Worm (Caenorhabditis elegans) whole organism, young adult: Measurements from ENCODE around the gene T01H10.11.

Source experiments
- F22D6.2 ChIP-seq: sonication (generic microtip); optimal IDR thresholded peaks from 2 replicates; lab custom pipeline; 2016; ENCODE audit warnings: mild to moderate bottlenecking, missing genetic modification characterization, missing compliant biosample characterization
- F37B4.10 ChIP-seq: fragments of 200-800 bp; sonication (Bioruptor generic); IDR thresholded peaks from 2 replicates; pipeline ENCODE4 v1.3.6; 2022; ENCODE audit warnings: missing genetic modification characterization, missing compliant biosample characterization
- F39B2.1 ChIP-seq: fragments of 200-800 bp; sonication (Bioruptor generic); IDR thresholded peaks from 2 replicates; pipeline ENCODE4 v1.3.6; 2022; ENCODE audit warnings: missing genetic modification reagents, missing genetic modification characterization, missing compliant biosample characterization
- F57C9.4 ChIP-seq: sonication (generic microtip); optimal IDR thresholded peaks from 2 replicates; lab custom pipeline; 2017; ENCODE audit warnings: mild to moderate bottlenecking, missing genetic modification characterization, missing compliant biosample characterization
- K11D2.4 ChIP-seq: fragments of 200-800 bp; sonication (Bioruptor generic); IDR thresholded peaks from 2 replicates; pipeline ENCODE4 v1.3.6; 2022; ENCODE audit warnings: missing genetic modification reagents, missing genetic modification characterization, missing compliant biosample characterization
- akir-1 ChIP-seq: fragments of 200-800 bp; sonication (Bioruptor generic); optimal IDR thresholded peaks from 2 replicates; lab custom pipeline; 2018; ENCODE audit warnings: mild to moderate bottlenecking, missing genetic modification characterization, moderate library complexity, missing compliant biosample characterization
- ama-1 ChIP-seq, 3 experiments: fragments of 150-350 bp in 1 of 3; sonication (generic microtip) in 2 of 3; optimal IDR thresholded peaks; 2 replicates each; lab custom pipeline; 2014 to 2018; ENCODE audit warnings: missing biosample characterization in 2 of 3, missing genetic modification characterization in 2 of 3, missing genetic modification reagents in 2 of 3
- aptf-2 ChIP-seq: fragments of 200-800 bp; sonication (Bioruptor generic); conservative IDR thresholded peaks from 2 replicates; pipeline ENCODE4 v1.3.6; 2022; ENCODE audit warnings: missing genetic modification reagents, missing genetic modification characterization, missing compliant biosample characterization
- aptf-3 ChIP-seq: fragments of 200-800 bp; sonication (Bioruptor generic); IDR thresholded peaks from 2 replicates; pipeline ENCODE4 v1.3.6; 2022; ENCODE audit warnings: missing genetic modification characterization, missing compliant biosample characterization
- atf-7 ChIP-seq: sonication (generic microtip); optimal IDR thresholded peaks from 2 replicates; lab custom pipeline; 2017; ENCODE audit warnings: mild to moderate bottlenecking, missing genetic modification characterization, missing compliant biosample characterization
- attf-6 ChIP-seq: fragments of 200-800 bp; sonication (Bioruptor generic); IDR thresholded peaks from 2 replicates; pipeline ENCODE4 v1.3.6; 2022; ENCODE audit warnings: missing genetic modification reagents, missing genetic modification characterization, missing compliant biosample characterization
- bed-1 ChIP-seq: fragments of 200-800 bp; sonication (Bioruptor generic); IDR thresholded peaks from 2 replicates; pipeline ENCODE4 v1.3.6; 2022; ENCODE audit warnings: missing genetic modification reagents, missing genetic modification characterization, missing compliant biosample characterization
- ccch-3 ChIP-seq: fragments of 200-800 bp; sonication (Bioruptor generic); optimal IDR thresholded peaks from 2 replicates; lab custom pipeline; 2018; ENCODE audit warnings: mild to moderate bottlenecking, missing genetic modification characterization, missing compliant biosample characterization
- ceh-27 ChIP-seq: fragments of 200-800 bp; sonication (Bioruptor generic); optimal IDR thresholded peaks from 2 replicates; lab custom pipeline; 2018; ENCODE audit warnings: mild to moderate bottlenecking, missing genetic modification characterization, moderate library complexity, missing compliant biosample characterization
- dpff-1 ChIP-seq: sonication (generic microtip); optimal IDR thresholded peaks from 2 replicates; lab custom pipeline; 2017; ENCODE audit warnings: mild to moderate bottlenecking, missing genetic modification characterization, missing compliant biosample characterization
- gei-17 ChIP-seq: fragments of 200-800 bp; sonication (Bioruptor generic); optimal IDR thresholded peaks from 2 replicates; lab custom pipeline; 2018; ENCODE audit warnings: mild to moderate bottlenecking, missing genetic modification characterization, missing compliant biosample characterization
- him-1 ChIP-seq: sonication (generic microtip); optimal IDR thresholded peaks from 2 replicates; lab custom pipeline; 2016; ENCODE audit warnings: missing genotype, missing genetic modification reagents, missing genetic modification characterization, missing compliant biosample characterization
- hlh-12 ChIP-seq: sonication (generic microtip); optimal IDR thresholded peaks from 2 replicates; lab custom pipeline; 2016; ENCODE audit warnings: missing genetic modification characterization, missing compliant biosample characterization
- hmg-20 ChIP-seq: fragments of 200-800 bp; sonication (Bioruptor generic); IDR thresholded peaks from 2 replicates; pipeline ENCODE4 v1.3.6; 2022; ENCODE audit warnings: missing genetic modification reagents, missing genetic modification characterization, missing compliant biosample characterization
- lsl-1 ChIP-seq: fragments of 200-800 bp; sonication (Bioruptor generic); optimal IDR thresholded peaks from 2 replicates; lab custom pipeline; 2018; ENCODE audit warnings: mild to moderate bottlenecking, missing genetic modification characterization, moderate library complexity, missing compliant biosample characterization
- madf-3 ChIP-seq: fragments of 200-800 bp; sonication (Bioruptor generic); IDR thresholded peaks from 2 replicates; pipeline ENCODE4 v1.3.6; 2022; ENCODE audit warnings: missing genetic modification reagents, missing genetic modification characterization, missing compliant biosample characterization
- madf-6 ChIP-seq: fragments of 200-800 bp; sonication (Bioruptor generic); IDR thresholded peaks from 2 replicates; pipeline ENCODE4 v1.3.6; 2022; ENCODE audit warnings: missing genetic modification reagents, missing genetic modification characterization, missing compliant biosample characterization
- madf-8 ChIP-seq: fragments of 200-800 bp; sonication (Bioruptor generic); conservative IDR thresholded peaks from 2 replicates; pipeline ENCODE4 v1.3.6; 2022; ENCODE audit warnings: missing genetic modification reagents, missing genetic modification characterization, missing compliant biosample characterization
- mcd-1 ChIP-seq: fragments of 200-800 bp; sonication (Bioruptor generic); IDR thresholded peaks from 2 replicates; pipeline ENCODE4 v1.3.6; 2022; ENCODE audit warnings: missing genetic modification reagents, missing genetic modification characterization, missing compliant biosample characterization
- nfyb-1 ChIP-seq: fragments of 200-800 bp; sonication (Bioruptor generic); IDR thresholded peaks from 2 replicates; pipeline ENCODE4 v1.3.6; 2022; ENCODE audit warnings: missing genetic modification reagents, missing genetic modification characterization, missing compliant biosample characterization
- nhr-120 ChIP-seq: fragments of 200-800 bp; sonication (Bioruptor generic); IDR thresholded peaks from 2 replicates; pipeline ENCODE4 v1.3.6; 2022; ENCODE audit warnings: missing genetic modification characterization, missing compliant biosample characterization
- nhr-179 ChIP-seq: sonication (generic microtip); optimal IDR thresholded peaks from 2 replicates; lab custom pipeline; 2016; ENCODE audit warnings: mild to moderate bottlenecking, missing genetic modification characterization, missing compliant biosample characterization
- rec-8 ChIP-seq, 2 experiments: sonication (generic microtip); optimal IDR thresholded peaks; 2 replicates each; lab custom pipeline; 2016; ENCODE audit warnings: mild to moderate bottlenecking in 2 of 2, missing genetic modification characterization in 2 of 2, missing genetic modification reagents in 2 of 2, missing genotype in 2 of 2, missing biosample characterization in 1 of 2, missing compliant biosample characterization in 1 of 2, moderate library complexity in 1 of 2
- sptf-2 ChIP-seq: fragments of 200-800 bp; sonication (Bioruptor generic); optimal IDR thresholded peaks from 2 replicates; lab custom pipeline; 2018; ENCODE audit warnings: mild to moderate bottlenecking, missing genetic modification characterization, missing compliant biosample characterization
- tbx-9 ChIP-seq: sonication (generic microtip); optimal IDR thresholded peaks from 2 replicates; lab custom pipeline; 2016; ENCODE audit warnings: borderline replicate concordance, missing genetic modification characterization, inconsistent platforms, missing compliant biosample characterization
- unc-130 ChIP-seq: sonication (generic microtip); optimal IDR thresholded peaks from 2 replicates; lab custom pipeline; 2016; ENCODE audit warnings: missing genetic modification reagents, missing genetic modification characterization, missing compliant biosample characterization
- unc-62 ChIP-seq: fragments of 150-350 bp; optimal IDR thresholded peaks from 2 replicates; lab custom pipeline; 2014; ENCODE audit warnings: missing biosample characterization, missing genetic modification reagents, missing genetic modification characterization
- xnd-1 ChIP-seq: sonication (generic microtip); optimal IDR thresholded peaks from 2 replicates; lab custom pipeline; 2016; ENCODE audit warnings: missing genotype, missing genetic modification reagents, missing genetic modification characterization, missing compliant biosample characterization
- zim-3 ChIP-seq: sonication (generic microtip); optimal IDR thresholded peaks from 2 replicates; lab custom pipeline; 2017; ENCODE audit warnings: mild to moderate bottlenecking, missing genetic modification characterization, moderate library complexity, missing compliant biosample characterization
- ztf-18 ChIP-seq: sonication (generic microtip); optimal IDR thresholded peaks from 2 replicates; lab custom pipeline; 2016; ENCODE audit warnings: missing genotype, mild to moderate bottlenecking, missing genetic modification characterization, missing compliant biosample characterization
- ztf-25 ChIP-seq: fragments of 200-800 bp; sonication (Bioruptor generic); IDR thresholded peaks from 2 replicates; pipeline ENCODE4 v1.3.6; 2022; ENCODE audit warnings: missing genetic modification reagents, missing genetic modification characterization, missing compliant biosample characterization
- ztf-28 ChIP-seq: fragments of 200-800 bp; sonication (Bioruptor generic); IDR thresholded peaks from 2 replicates; pipeline ENCODE4 v1.3.6; 2022; ENCODE audit warnings: missing genetic modification reagents, missing genetic modification characterization, missing compliant biosample characterization
- ztf-3 ChIP-seq: fragments of 200-800 bp; sonication (Bioruptor generic); optimal IDR thresholded peaks from 2 replicates; lab custom pipeline; 2018; ENCODE audit warnings: mild to moderate bottlenecking, missing genetic modification characterization, missing compliant biosample characterization

Gene T01H10.11

ce11 chrX:12121285-12121684, 2.0 kb upstream of the T01H10.11 start, which contains the start of gene lgc-17:
Gene lgc-17 (plus strand): TSS chrX:12121585.
- TF ChIP-seq bed-1 (GFP tag; lab: Robert Waterston, UW), result no peak

ce11 chrX:12125308-12125707, 2.1 kb downstream of the T01H10.11 start, which contains the start of gene lgc-18:
Gene lgc-18 (plus strand): TSS chrX:12125608.
- TF ChIP-seq K11D2.4 (GFP tag; lab: Robert Waterston, UW) (no peak), nhr-120 (GFP tag; lab: Robert Waterston, UW) (no peak), sptf-2 (GFP tag; lab: Kevin White, UChicago) (no peak), tbx-9 (no peak), ccch-3 (GFP tag; lab: Kevin White, UChicago) (no peak), lsl-1 (no peak), madf-6 (GFP tag; lab: Robert Waterston, UW) (no peak), madf-3 (no peak), akir-1 (GFP tag; lab: Kevin White, UChicago) (no peak), F39B2.1 (GFP tag; lab: Robert Waterston, UW) (no peak), ztf-28 (GFP tag; lab: Robert Waterston, UW) (no peak), nfyb-1 (no peak)

- TF ChIP-seq xnd-1 (tag; lab: Kevin White, UChicago) (no peak), aptf-2 (no peak), hmg-20 (GFP tag; lab: Robert Waterston, UW) (no peak), nhr-179 (no peak), F39B2.1 (GFP tag; lab: Robert Waterston, UW) (no peak), unc-130 (GFP tag; lab: Kevin White, UChicago) (no peak), F22D6.2 (tag; lab: Kevin White, UChicago) (no peak), gei-17 (GFP tag; lab: Kevin White, UChicago) (no peak)
Observed at ce11 chrX:12141051-12141450, 17.8 kb downstream of the T01H10.11 start, which contains the start of gene lyst-1. Gene lyst-1 (minus strand): TSS chrX:12141151.

ce11 chrX:12142569-12142968, 19.3 kb downstream of the T01H10.11 start, which contains the start of gene M153.3:
Gene M153.3 (plus strand): TSS chrX:12142869.
- TF ChIP-seq rec-8 (tag; optimal IDR thresholded peaks at IDR 0.05; lab: Kevin White, UChicago), result no peak
- no peak for TF ChIP-seq atf-7 (tag; lab: Kevin White, UChicago)
- TF ChIP-seq mcd-1 (GFP tag; lab: Robert Waterston, UW), result no peak
- no peak for TF ChIP-seq F37B4.10 (GFP tag; lab: Robert Waterston, UW)
- no peak for TF ChIP-seq ztf-3
- no peak for TF ChIP-seq ztf-18 (tag; lab: Kevin White, UChicago)
- no peak for TF ChIP-seq madf-8 (GFP tag; lab: Robert Waterston, UW)
- TF ChIP-seq unc-62 (GFP tag; lab: Kevin White, UChicago), result no peak
- no peak for TF ChIP-seq ztf-25 (GFP tag; lab: Robert Waterston, UW)
- TF ChIP-seq zim-3, result no peak
- no peak for TF ChIP-seq him-1 (tag; lab: Kevin White, UChicago)
- TF ChIP-seq dpff-1 (tag; lab: Kevin White, UChicago), result no peak
- no peak for TF ChIP-seq F39B2.1 (GFP tag; lab: Robert Waterston, UW)
- no peak for TF ChIP-seq hlh-12
- no peak for TF ChIP-seq F57C9.4
- no peak for TF ChIP-seq ceh-27 (GFP tag; lab: Kevin White, UChicago)
- TF ChIP-seq ama-1 (optimal IDR thresholded peaks at IDR 0.05; lab: Kevin White, UChicago), result no peak
- no peak for TF ChIP-seq ama-1 (GFP tag; optimal IDR thresholded peaks at IDR 0.05; lab: Kevin White, UChicago)
- no peak for TF ChIP-seq attf-6 (GFP tag; lab: Robert Waterston, UW)
- TF ChIP-seq aptf-3 (GFP tag; lab: Robert Waterston, UW), result no peak
- no peak for TF ChIP-seq sptf-2 (GFP tag; lab: Kevin White, UChicago)
